Worm (Caenorhabditis elegans): ENCODE measurements around the gene F26G1.11.

Gene F26G1.11

DNA sequence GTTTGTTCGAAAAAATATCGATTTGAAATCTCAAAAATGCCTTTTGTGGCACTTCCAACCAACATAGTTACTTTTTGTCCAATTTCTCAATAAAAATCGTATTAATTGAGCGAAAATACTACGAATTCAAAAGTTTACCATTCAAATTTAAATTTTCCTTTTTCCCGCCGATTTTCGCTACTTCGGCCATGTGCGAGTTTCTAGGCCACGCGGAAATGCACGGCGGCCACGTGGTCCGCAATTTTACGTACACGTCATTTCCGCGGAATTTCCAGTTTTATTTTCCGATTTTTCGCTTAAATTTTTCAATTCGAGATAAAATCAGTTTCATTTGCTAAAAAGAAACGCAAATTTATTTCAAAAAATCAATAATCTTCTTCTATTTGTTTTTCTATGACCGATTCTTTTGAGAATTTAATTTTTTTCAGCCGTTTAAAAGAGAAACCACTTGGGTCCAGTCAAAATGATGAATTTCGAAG, 36.9 kb upstream of the F26G1.11 start, which contains the start of gene eas-1 (continued):
- TF ChIP-seq daf-8 (GFP tag; IDR thresholded peaks at IDR 0.05) = no peak
- no peak for TF ChIP-seq arid-1 (GFP tag; conservative IDR thresholded peaks at IDR 0.05)
- no peak for TF ChIP-seq php-3 (GFP tag; IDR thresholded peaks at IDR 0.05)
- TF ChIP-seq duxl-1 (tag; optimal IDR thresholded peaks at IDR 0.05; ENCODE audit: poor library complexity) = peak; percentile 15
- peak; percentile 99 for TF ChIP-seq mes-2 (tag; optimal IDR thresholded peaks at IDR 0.05; ENCODE audit: poor library complexity, severe bottlenecking)
- TF ChIP-seq nhr-41 (GFP tag; IDR thresholded peaks at IDR 0.05) = no peak
- TF ChIP-seq pqm-1 (tag; optimal IDR thresholded peaks at IDR 0.05) = no peak
- TF ChIP-seq mxl-3 (GFP tag; optimal IDR thresholded peaks at IDR 0.05) = peak; percentile 96
- TF ChIP-seq rbr-2 (tag; optimal IDR thresholded peaks at IDR 0.05) = peak; percentile 56
- 0 out of 2 replicates have a peak, but pooled peaks have one; percentile 79 for TF ChIP-seq tag-97 (GFP tag; IDR thresholded peaks at IDR 0.05)
- TF ChIP-seq tra-1 (GFP tag; IDR thresholded peaks at IDR 0.05) = peak; percentile 54; the same call in 1 of the 2 replicates
- TF ChIP-seq Y105C5A.15 (GFP tag; IDR thresholded peaks at IDR 0.05) = no peak
- TF ChIP-seq nhr-6 (tag; optimal IDR thresholded peaks at IDR 0.05) = peak; percentile 73
- TF ChIP-seq daf-12 (tag; optimal IDR thresholded peaks at IDR 0.05) = no peak
- peak; percentile 63 for TF ChIP-seq T20F7.1 (GFP tag; optimal IDR thresholded peaks at IDR 0.05)
- peak; percentile 71 for TF ChIP-seq hlh-11 (tag; optimal IDR thresholded peaks at IDR 0.05)
- TF ChIP-seq fkh-10 (GFP tag; optimal IDR thresholded peaks at IDR 0.05) = peak; percentile 38
- TF ChIP-seq Y48G9A.11 (GFP tag; IDR thresholded peaks at IDR 0.05) = peak; percentile 79
- no peak for TF ChIP-seq F44E2.7 (GFP tag; IDR thresholded peaks at IDR 0.05)
- TF ChIP-seq unc-62 (GFP tag; optimal IDR thresholded peaks at IDR 0.05 in 1 of 2) = peak in 1 of 2 experiments; percentile 87
- TF ChIP-seq unc-62 (tag; optimal IDR thresholded peaks at IDR 0.05) = no peak
- TF ChIP-seq lir-3 (tag; optimal IDR thresholded peaks at IDR 0.05) = no peak
- peak in 1 of 2 experiments; percentile 86 for TF ChIP-seq lsy-2 (tag; optimal IDR thresholded peaks at IDR 0.05)
- TF ChIP-seq madf-5 (GFP tag; IDR thresholded peaks at IDR 0.05) = no peak
- TF ChIP-seq nhr-25 (tag; optimal IDR thresholded peaks at IDR 0.05; ENCODE audit: borderline replicate concordance, insufficient read depth) = no peak
- no peak for TF ChIP-seq mdt-29 (GFP tag; IDR thresholded peaks at IDR 0.05)
- peak; percentile 62 for TF ChIP-seq lin-13 (GFP tag; optimal IDR thresholded peaks at IDR 0.05)
- TF ChIP-seq aha-1 (tag) = no peak
- no peak for TF ChIP-seq Y75B8A.6 (GFP tag; IDR thresholded peaks at IDR 0.05)
- TF ChIP-seq hlh-30 (tag; optimal IDR thresholded peaks at IDR 0.05; ENCODE audit: insufficient read depth) = peak; percentile 91
- TF ChIP-seq skn-1 (tag; optimal IDR thresholded peaks at IDR 0.05) = no peak
- TF ChIP-seq mxl-2 (GFP tag; conservative IDR thresholded peaks at IDR 0.05) = 0 out of 2 replicates have a peak, but pooled peaks have one; percentile 45
- TF ChIP-seq F37D6.2 (tag; optimal IDR thresholded peaks at IDR 0.05) = peak; percentile 14
- no peak for TF ChIP-seq ama-1 (optimal IDR thresholded peaks at IDR 0.05)
- peak; percentile 12 for TF ChIP-seq nhr-11 (tag; optimal IDR thresholded peaks at IDR 0.05)
- no peak for TF ChIP-seq daf-19 (GFP tag; conservative IDR thresholded peaks at IDR 0.05)
- TF ChIP-seq egl-43 (GFP tag; IDR thresholded peaks at IDR 0.05) = no peak
- peak; percentile 28 for TF ChIP-seq spr-1 (tag; optimal IDR thresholded peaks at IDR 0.05)
- TF ChIP-seq pha-4 (GFP tag; IDR thresholded peaks at IDR 0.05) = no peak
- no peak for TF ChIP-seq pha-4 (tag; optimal IDR thresholded peaks at IDR 0.05)
- no peak for TF ChIP-seq ceh-82 (tag; optimal IDR thresholded peaks at IDR 0.05)
- no peak for TF ChIP-seq nhr-76 (tag; optimal IDR thresholded peaks at IDR 0.05)
- TF ChIP-seq dmd-6 (GFP tag; IDR thresholded peaks at IDR 0.05) = peak; percentile 69
- no peak for TF ChIP-seq R02D3.7 (tag; optimal IDR thresholded peaks at IDR 0.05)
- TF ChIP-seq zip-11 (GFP tag; IDR thresholded peaks at IDR 0.05) = no peak
- TF ChIP-seq sdz-12 (GFP tag; optimal IDR thresholded peaks at IDR 0.05) = no peak
- TF ChIP-seq dmd-9 (GFP tag; IDR thresholded peaks at IDR 0.05) = peak; percentile 80
- no peak for TF ChIP-seq aly-2 (tag; optimal IDR thresholded peaks at IDR 0.05)
- no peak for TF ChIP-seq snpc-4 (tag; optimal IDR thresholded peaks at IDR 0.05)
- peak; percentile 45 for TF ChIP-seq nhr-28 (tag; optimal IDR thresholded peaks at IDR 0.05)
- TF ChIP-seq F26F4.8 (GFP tag; conservative IDR thresholded peaks at IDR 0.05) = no peak
- no peak for TF ChIP-seq saeg-2 (GFP tag; IDR thresholded peaks at IDR 0.05)

Measured in whole organism, L4 larva.